Comparison of ENCODE assay signal across 4 worm cellular contexts in genomic region chrII:12785391-12785790, ce11.
TF ChIP-seq lines count a peak whose summit lies in the region.

TSS of gene Y46G5A.15 (minus strand) at chrII:12785416.

TF ChIP-seq in whole organism, L2 larva, 48 proteins besides CTCF, POLR2A, EP300 and RAD21:
- TF ChIP-seq ztf-11 (tag; optimal IDR thresholded peaks at IDR 0.05; lab: Kevin White, UChicago) (no peak), mdl-1 (tag; optimal IDR thresholded peaks at IDR 0.05; lab: Kevin White, UChicago) (peak in 1 of 2 experiments; percentile 1), unc-55 (GFP tag; optimal IDR thresholded peaks at IDR 0.05; lab: Kevin White, UChicago) (peak; percentile 9), ztf-1 (GFP tag; conservative IDR thresholded peaks at IDR 0.05; lab: Robert Waterston, UW) (no peak)

TF ChIP-seq in whole organism, L3 larva, 47 proteins besides CTCF, POLR2A, EP300 and RAD21:
- TF ChIP-seq pha-4 (tag; optimal IDR thresholded peaks at IDR 0.05; lab: Kevin White, UChicago) (peak; percentile 31), lsy-12 (tag; optimal IDR thresholded peaks at IDR 0.05; lab: Kevin White, UChicago) (no peak)
TF ChIP-seq in whole organism, L3 larva: peak in this region for 1.

TF ChIP-seq in whole organism, L4 larva, 104 proteins besides CTCF, POLR2A, EP300 and RAD21:
- TF ChIP-seq ZK337.2 (GFP tag; IDR thresholded peaks at IDR 0.05; lab: Robert Waterston, UW): no peak
- TF ChIP-seq ama-1 (optimal IDR thresholded peaks at IDR 0.05; lab: Kevin White, UChicago): no peak
- TF ChIP-seq pha-4 (GFP tag; IDR thresholded peaks at IDR 0.05; lab: Robert Waterston, UW): no peak
- peak; percentile 12 for TF ChIP-seq pha-4 (tag; optimal IDR thresholded peaks at IDR 0.05; lab: Kevin White, UChicago)
- TF ChIP-seq hlh-30 (tag; optimal IDR thresholded peaks at IDR 0.05; lab: Kevin White, UChicago; ENCODE audit: insufficient read depth): peak; percentile 25
- peak; percentile 40 to 54 for TF ChIP-seq mdl-1 (tag; optimal IDR thresholded peaks at IDR 0.05; lab: Kevin White, UChicago)
- TF ChIP-seq dve-1 (tag; optimal IDR thresholded peaks at IDR 0.05; lab: Kevin White, UChicago; ENCODE audit: insufficient read depth): peak; percentile 0
- TF ChIP-seq daf-16 (GFP tag; optimal IDR thresholded peaks at IDR 0.05; lab: Kevin White, UChicago): no peak
- peak; percentile 75 for TF ChIP-seq daf-16 (tag; optimal IDR thresholded peaks at IDR 0.05; lab: Kevin White, UChicago)
- TF ChIP-seq jun-1 (tag; optimal IDR thresholded peaks at IDR 0.05; lab: Kevin White, UChicago): no peak
- no peak for TF ChIP-seq daf-12 (tag; optimal IDR thresholded peaks at IDR 0.05; lab: Kevin White, UChicago)
- no peak for TF ChIP-seq arid-1 (GFP tag; conservative IDR thresholded peaks at IDR 0.05; lab: Robert Waterston, UW)
TF ChIP-seq in whole organism, L4 larva: peak in this region for 5.

TF ChIP-seq in whole organism, young adult, 124 proteins besides CTCF, POLR2A, EP300 and RAD21:
- TF ChIP-seq lag-1 (GFP tag; IDR thresholded peaks at IDR 0.05; lab: Robert Waterston, UW) (no peak), hmg-1.2 (GFP tag; IDR thresholded peaks at IDR 0.05; lab: Robert Waterston, UW) (0 out of 2 replicates have a peak, but pooled peaks have one; percentile 17)
